Fruit fly (Drosophila melanogaster) S2 (cell line): ENCODE results near the gene Cnep1r2.

ENCODE experiments used
- CG8478 ChIP-seq: fragments of >200 bp; optimal IDR thresholded peaks from 2 replicates; lab custom pipeline; 2018
- CTCF ChIP-seq, 2 experiments: fragments of >200 bp; optimal IDR thresholded peaks; 2 replicates each; lab custom pipeline; 2018

DNA sequence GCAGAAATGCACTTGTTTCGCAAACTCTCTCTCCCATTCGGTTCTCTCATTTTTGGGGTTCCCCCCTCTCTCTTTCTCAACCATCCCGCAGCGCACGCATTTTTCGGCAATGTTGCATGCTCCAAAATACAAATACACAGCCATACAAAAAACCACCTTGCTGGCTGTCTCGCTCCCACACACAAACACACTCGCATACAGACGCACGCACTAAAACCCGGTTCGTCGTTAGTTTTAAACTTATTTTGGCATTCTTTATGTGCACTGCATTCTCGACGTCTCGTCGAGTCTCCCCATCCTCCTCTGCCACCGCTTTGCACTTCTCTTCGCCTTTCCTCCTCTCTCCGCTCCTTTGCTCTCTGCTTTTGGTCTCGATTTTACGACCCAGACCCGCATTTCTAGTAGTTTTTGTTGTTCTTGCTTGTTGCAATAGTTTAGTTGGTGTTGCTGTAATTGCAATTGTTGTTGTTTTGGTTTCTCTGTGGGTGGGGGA, 28.6 kb downstream of the Cnep1r2 start:
- TF ChIP-seq CG8478 (lab: Kevin White, UChicago) (no peak), CTCF (optimal IDR thresholded peaks at IDR 0.05; lab: Kevin White, UChicago) (no peak)
